Worm (Caenorhabditis elegans) whole organism, mixed stage, embryonic: ENCODE measurements around the gene pxl-1.

Experiments
- M03D4.4 ChIP-seq: sonication (generic microtip); optimal IDR thresholded peaks from 2 replicates; lab custom pipeline; 2017; ENCODE audit warnings: mild to moderate bottlenecking, missing genetic modification characterization, missing compliant biosample characterization
- ceh-39 ChIP-seq: fragments of 150-350 bp; optimal IDR thresholded peaks from 2 replicates; lab custom pipeline; 2014; ENCODE audit warnings: missing biosample characterization, missing genetic modification characterization
- ceh-43 ChIP-seq: fragments of 200-800 bp; sonication (Bioruptor generic); optimal IDR thresholded peaks from 2 replicates; lab custom pipeline; 2018; ENCODE audit warnings: mild to moderate bottlenecking, missing genetic modification characterization, moderate library complexity, missing compliant biosample characterization
- ces-1 ChIP-seq: fragments of 150-350 bp; optimal IDR thresholded peaks from 2 replicates; lab custom pipeline; 2014; ENCODE audit warnings: missing biosample characterization, missing genetic modification reagents, missing genetic modification characterization
- cnd-1 ChIP-seq: fragments of 200-800 bp; sonication (Bioruptor generic); optimal IDR thresholded peaks from 2 replicates; lab custom pipeline; 2018; ENCODE audit warnings: mild to moderate bottlenecking, missing genetic modification characterization, missing compliant biosample characterization
- drap-1 ChIP-seq: fragments of 200-800 bp; sonication (Bioruptor generic); optimal IDR thresholded peaks from 3 replicates; lab custom pipeline; 2018; ENCODE audit warnings: mild to moderate bottlenecking, missing genetic modification characterization, missing compliant biosample characterization
- elt-1 ChIP-seq: sonication (generic microtip); optimal IDR thresholded peaks from 2 replicates; lab custom pipeline; 2017; ENCODE audit warnings: missing genetic modification characterization, mild to moderate bottlenecking, missing compliant biosample characterization, antibody characterized with exemption, moderate library complexity, borderline replicate concordance; ENCODE audit not compliant: insufficient read depth
- elt-3 ChIP-seq: fragments of 150-350 bp; optimal IDR thresholded peaks from 2 replicates; lab custom pipeline; 2014; ENCODE audit warnings: missing biosample characterization, missing genetic modification characterization
- ham-2 ChIP-seq: fragments of 200-800 bp; sonication (Bioruptor generic); optimal IDR thresholded peaks from 2 replicates; lab custom pipeline; 2018; ENCODE audit warnings: mild to moderate bottlenecking, missing genetic modification characterization, missing compliant biosample characterization
- hlh-1 ChIP-seq: fragments of 150-350 bp; optimal IDR thresholded peaks from 2 replicates; lab custom pipeline; 2014; ENCODE audit warnings: missing biosample characterization, missing genetic modification reagents, missing genetic modification characterization
- lin-13 ChIP-seq: fragments of 150-350 bp; optimal IDR thresholded peaks from 2 replicates; lab custom pipeline; 2014; ENCODE audit warnings: missing biosample characterization, missing genetic modification characterization
- lin-32 ChIP-seq: fragments of 200-800 bp; sonication (Bioruptor generic); optimal IDR thresholded peaks from 2 replicates; lab custom pipeline; 2018; ENCODE audit warnings: mild to moderate bottlenecking, missing genetic modification characterization, missing compliant biosample characterization
- lsy-2 ChIP-seq: fragments of 150-350 bp; optimal IDR thresholded peaks from 2 replicates; lab custom pipeline; 2014; ENCODE audit warnings: missing biosample characterization, missing genetic modification characterization
- mab-5 ChIP-seq: fragments of 150-350 bp; optimal IDR thresholded peaks from 2 replicates; lab custom pipeline; 2014; ENCODE audit warnings: missing biosample characterization, missing genetic modification characterization
- mep-1 ChIP-seq: fragments of 150-350 bp; optimal IDR thresholded peaks from 2 replicates; lab custom pipeline; 2017; ENCODE audit warnings: missing biosample characterization, missing genetic modification reagents, missing genetic modification characterization, inconsistent platforms
- mls-2 ChIP-seq: sonication (generic microtip); optimal IDR thresholded peaks from 2 replicates; lab custom pipeline; 2016; ENCODE audit warnings: mild to moderate bottlenecking, missing genetic modification characterization, moderate library complexity, missing compliant biosample characterization
- nhr-12 ChIP-seq: fragments of 150-350 bp; optimal IDR thresholded peaks from 2 replicates; lab custom pipeline; 2014; ENCODE audit warnings: missing biosample characterization, missing genetic modification characterization
- nhr-2 ChIP-seq: fragments of 150-350 bp; optimal IDR thresholded peaks from 2 replicates; lab custom pipeline; 2014; ENCODE audit warnings: missing biosample characterization, missing genetic modification characterization
- nhr-237 ChIP-seq: fragments of 150-350 bp; optimal IDR thresholded peaks from 2 replicates; lab custom pipeline; 2014; ENCODE audit warnings: missing biosample characterization, missing genetic modification characterization
- pha-4 ChIP-seq: fragments of 150-350 bp; optimal IDR thresholded peaks from 2 replicates; lab custom pipeline; 2018; ENCODE audit warnings: missing biosample characterization, missing genetic modification reagents, missing genetic modification characterization
- sem-2 ChIP-seq: fragments of 200-800 bp; sonication (Bioruptor generic); optimal IDR thresholded peaks from 2 replicates; lab custom pipeline; 2018; ENCODE audit warnings: mild to moderate bottlenecking, missing genetic modification characterization, missing compliant biosample characterization
- snpc-4 ChIP-seq: fragments of 150-350 bp; optimal IDR thresholded peaks from 2 replicates; lab custom pipeline; 2014; ENCODE audit warnings: missing biosample characterization, missing genetic modification characterization
- sptf-1 ChIP-seq: sonication (generic microtip); optimal IDR thresholded peaks from 2 replicates; lab custom pipeline; 2017; ENCODE audit warnings: mild to moderate bottlenecking, missing genetic modification characterization, moderate library complexity, missing compliant biosample characterization
- tbx-8 ChIP-seq: fragments of 200-800 bp; sonication (Bioruptor generic); optimal IDR thresholded peaks from 2 replicates; lab custom pipeline; 2018; ENCODE audit warnings: mild to moderate bottlenecking, missing genetic modification characterization, moderate library complexity, missing compliant biosample characterization
- unc-120 ChIP-seq: sonication (generic microtip); optimal IDR thresholded peaks from 2 replicates; lab custom pipeline; 2017; ENCODE audit warnings: missing genetic modification characterization, missing compliant biosample characterization; ENCODE audit not compliant: poor library complexity, severe bottlenecking
- unc-39 ChIP-seq: fragments of 150-350 bp; optimal IDR thresholded peaks from 2 replicates; lab custom pipeline; 2014; ENCODE audit warnings: missing biosample characterization, missing genetic modification characterization
- unc-62 ChIP-seq: fragments of 150-350 bp; optimal IDR thresholded peaks from 2 replicates; lab custom pipeline; 2014; ENCODE audit warnings: missing biosample characterization, missing genetic modification reagents, missing genetic modification characterization
- zip-8 ChIP-seq: fragments of 150-350 bp; optimal IDR thresholded peaks from 2 replicates; lab custom pipeline; 2014; ENCODE audit warnings: missing biosample characterization, missing genetic modification characterization
- ztf-11 ChIP-seq: fragments of 150-350 bp; optimal IDR thresholded peaks from 2 replicates; lab custom pipeline; 2014; ENCODE audit warnings: missing biosample characterization, missing genetic modification characterization

Gene pxl-1

DNA sequence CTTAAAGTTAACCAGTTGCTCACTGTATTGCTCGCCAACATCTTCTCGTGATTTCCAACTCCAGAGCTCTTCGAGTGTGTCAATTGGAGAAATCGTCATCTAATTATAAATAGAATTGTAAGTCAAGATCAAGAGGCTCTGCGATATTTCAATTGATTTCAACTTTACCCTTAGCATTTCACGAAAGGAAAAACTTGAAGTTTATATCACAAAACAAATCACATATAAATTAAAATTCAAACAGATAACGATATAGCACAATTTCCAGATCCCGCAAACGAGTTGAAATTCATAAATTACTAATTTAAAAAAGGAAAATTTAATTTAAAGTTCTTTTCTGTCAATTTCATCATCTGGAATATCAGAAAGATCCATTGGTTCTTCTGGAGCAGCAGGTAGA, 27.4 kb downstream of the pxl-1 start, which contains the start of gene eng-1:
Gene eng-1, minus strand, starts transcription at position 101 of the 400 bp plus-strand sequence.
- TF ChIP-seq zip-8 (tag; lab: Kevin White, UChicago) (no peak), hlh-1 (tag; lab: Kevin White, UChicago) (no peak), mab-5 (tag; lab: Kevin White, UChicago) (no peak), pha-4 (tag; lab: Kevin White, UChicago) (no peak)

DNA sequence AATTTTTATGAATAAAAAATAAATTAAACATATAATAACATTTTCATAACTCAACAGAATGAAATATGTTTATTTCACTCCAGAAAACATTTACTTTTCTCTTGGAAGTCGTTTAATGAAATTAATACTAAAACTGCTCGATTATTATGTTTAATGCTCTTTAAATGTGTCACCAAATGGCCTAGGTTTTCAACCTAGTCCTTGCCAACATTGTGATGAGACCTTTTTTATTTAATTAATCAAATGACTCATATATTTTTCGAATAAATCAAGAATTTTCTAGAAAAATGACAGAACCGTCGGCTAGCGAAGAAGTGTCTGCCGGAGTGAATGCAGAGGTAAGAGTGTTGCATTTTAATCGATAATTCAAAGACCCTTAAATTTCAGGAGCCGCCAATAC, 31.5 kb downstream of the pxl-1 start, which contains the start of gene rabn-5:
Gene rabn-5, plus strand, starts transcription at position 284 of the 400 bp plus-strand sequence.
- TF ChIP-seq lin-13 (tag; lab: Kevin White, UChicago) (no peak), ces-1 (GFP tag; lab: Kevin White, UChicago) (peak; percentile 80)

- TF ChIP-seq drap-1 = no peak
- no peak for TF ChIP-seq mls-2
- no peak for TF ChIP-seq elt-3 (tag; lab: Kevin White, UChicago)
Observed at ce11 chrIII:5863774-5864173, 32.0 kb downstream of the pxl-1 start, which contains the start of gene dnpp-1. Gene dnpp-1, minus strand, starts transcription at chrIII:5863803.

DNA sequence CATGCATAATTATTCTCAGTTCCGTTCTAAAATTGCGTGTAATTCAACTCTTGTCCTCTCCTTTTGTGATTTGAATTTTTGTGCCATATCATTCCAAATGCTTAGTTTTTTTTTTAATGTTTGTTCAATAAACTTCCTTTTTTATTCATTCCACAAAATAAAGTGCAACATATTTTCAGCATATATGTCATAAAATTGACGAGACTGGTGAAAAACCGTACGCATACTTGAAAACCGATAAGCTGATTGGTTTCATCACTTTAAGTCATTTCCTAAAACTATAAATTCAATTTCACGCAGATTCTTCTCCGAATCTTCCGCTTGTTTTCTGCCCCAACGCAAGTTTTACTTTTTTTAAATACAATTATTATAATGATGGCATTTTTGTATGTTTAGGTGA, 36.8 kb downstream of the pxl-1 start, which contains the start of gene dpf-4:
Gene dpf-4, plus strand, starts transcription at position 301 of the 400 bp plus-strand sequence.
- no peak for TF ChIP-seq elt-3 (tag; lab: Kevin White, UChicago)
- TF ChIP-seq, all 35 proteins: peak for 0

DNA sequence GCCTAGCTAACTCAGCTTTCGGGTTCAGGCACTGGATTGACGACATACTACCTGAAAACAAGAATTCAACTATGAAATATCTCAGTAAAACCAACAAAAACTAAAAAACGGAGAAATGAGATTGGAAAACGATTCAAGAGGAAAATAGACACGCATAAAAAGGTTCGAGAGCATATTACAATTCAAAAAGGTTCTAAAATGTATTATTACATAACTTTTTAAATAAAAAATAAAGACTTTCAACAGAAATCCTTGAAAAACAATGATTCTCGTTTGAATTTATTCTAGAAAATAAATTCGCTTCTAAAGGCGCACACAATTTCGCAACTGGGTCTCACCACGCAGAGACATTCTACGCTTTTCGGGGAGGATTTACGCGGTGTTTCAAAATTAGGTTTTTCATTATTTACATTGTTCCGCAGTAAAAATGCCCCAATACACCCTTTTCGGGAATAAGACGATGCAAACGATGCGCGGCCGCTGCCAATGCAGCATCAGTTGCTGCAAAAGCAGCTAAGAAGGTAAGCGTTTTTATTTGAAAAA, 40.1 kb downstream of the pxl-1 start, which contains the start of the genes cct-6 and alh-9:
Gene cct-6, minus strand, starts transcription at position 51 of the 543 bp plus-strand sequence.
Gene alh-9, plus strand, starts transcription at position 382 of the 543 bp plus-strand sequence.
- TF ChIP-seq zip-8 (tag; lab: Kevin White, UChicago) (no peak), ces-1 (GFP tag; lab: Kevin White, UChicago) (peak; percentile 84), lsy-2 (peak; percentile 83), nhr-237 (tag; lab: Kevin White, UChicago) (peak; percentile 75), unc-39 (tag; lab: Kevin White, UChicago) (no peak), mls-2 (no peak), drap-1 (no peak), tbx-8 (GFP tag; lab: Kevin White, UChicago) (no peak), ceh-43 (GFP tag; lab: Kevin White, UChicago) (no peak), ztf-11 (tag; lab: Kevin White, UChicago) (no peak), ham-2 (GFP tag; lab: Kevin White, UChicago) (no peak), mep-1 (tag; lab: Kevin White, UChicago) (peak; percentile 89), snpc-4 (tag; lab: Kevin White, UChicago) (no peak), lin-13 (tag; lab: Kevin White, UChicago) (peak; percentile 60), lin-32 (GFP tag; lab: Kevin White, UChicago) (no peak), nhr-12 (tag; lab: Kevin White, UChicago) (no peak), M03D4.4 (tag; lab: Kevin White, UChicago) (no peak), ceh-39 (peak; percentile 44), unc-62 (GFP tag; lab: Kevin White, UChicago) (no peak), hlh-1 (tag; lab: Kevin White, UChicago) (peak; percentile 49), elt-1 (tag; lab: Kevin White, UChicago) (no peak), elt-3 (tag; lab: Kevin White, UChicago) (no peak), nhr-2 (tag; lab: Kevin White, UChicago) (no peak), unc-120 (peak; percentile 80), pha-4 (tag; lab: Kevin White, UChicago) (peak; percentile 87), sem-2 (GFP tag; lab: Kevin White, UChicago) (no peak), cnd-1 (no peak), sptf-1 (tag; lab: Kevin White, UChicago) (no peak)

DNA sequence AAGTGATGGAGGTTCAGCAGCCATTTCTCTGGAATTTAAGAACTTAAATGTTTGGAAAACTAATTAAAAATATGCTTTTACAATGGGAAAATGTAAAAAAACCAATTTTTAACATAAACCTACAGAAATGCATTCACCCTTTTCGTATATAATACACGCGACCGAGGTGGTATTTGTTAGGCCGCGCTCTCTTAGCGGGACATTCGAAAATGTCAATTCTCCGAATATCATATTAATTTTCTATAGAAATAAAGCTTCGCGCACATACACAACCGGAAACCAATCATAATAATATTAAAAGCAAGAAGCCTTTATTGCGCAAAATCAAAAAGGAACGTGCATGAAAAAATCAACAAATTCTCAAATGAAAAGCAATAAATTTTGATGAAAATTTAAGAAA, 42.6 kb downstream of the pxl-1 start, which contains the start of gene ddx-23:
Gene ddx-23, minus strand, starts transcription at position 30 of the 400 bp plus-strand sequence.
- TF ChIP-seq ces-1 (GFP tag; lab: Kevin White, UChicago) = peak; percentile 57
- no peak for TF ChIP-seq M03D4.4 (tag; lab: Kevin White, UChicago)
- TF ChIP-seq zip-8 (tag; lab: Kevin White, UChicago) = no peak
- TF ChIP-seq, all 35 proteins: peak for 1
